Fruit fly (Drosophila melanogaster) whole organism, wandering third instar larva: Measurements from ENCODE around the gene CG12661.
A peak's percentile ranks its signal among the peaks of the same experiment; 100 is the strongest.

Experiments used
- Abd-B ChIP-seq: fragments of >200 bp; optimal IDR thresholded peaks from 2 replicates; lab custom pipeline; 2017; ENCODE audit warnings: missing biosample characterization, missing genetic modification characterization
- CG32264 ChIP-seq: fragments of 200-800 bp; sonication (Bioruptor generic); optimal IDR thresholded peaks from 2 replicates; lab custom pipeline; 2016; ENCODE audit warnings: missing biosample characterization, missing genetic modification characterization
- CG9705 ChIP-seq: fragments of 200-800 bp; sonication (Bioruptor generic); optimal IDR thresholded peaks from 2 replicates; lab custom pipeline; 2018; ENCODE audit warnings: missing biosample characterization, mild to moderate bottlenecking, missing genetic modification characterization
- CrebA ChIP-seq: fragments of 200-800 bp; sonication (Bioruptor generic); optimal IDR thresholded peaks from 2 replicates; lab custom pipeline; 2016; ENCODE audit warnings: missing biosample characterization, mild to moderate bottlenecking, missing genetic modification characterization, borderline replicate concordance
- Dfd ChIP-seq: fragments of >200 bp; optimal IDR thresholded peaks from 2 replicates; lab custom pipeline; 2017; ENCODE audit warnings: missing biosample characterization, missing genetic modification characterization
- Dif ChIP-seq: fragments of 200-275, 200-300 bp; sonication (Bioruptor generic); optimal IDR thresholded peaks from 2 replicates; lab custom pipeline; 2018; ENCODE audit warnings: missing biosample characterization, missing genetic modification characterization; ENCODE audit not compliant: partially characterized antibody
- GATAd ChIP-seq: sonication (Bioruptor generic); optimal IDR thresholded peaks from 2 replicates; lab custom pipeline; 2016; ENCODE audit warnings: missing biosample characterization, missing genetic modification characterization
- HLH106 ChIP-seq: fragments of 200-800 bp; optimal IDR thresholded peaks from 3 replicates; lab custom pipeline; 2019; ENCODE audit warnings: missing biosample characterization, mild to moderate bottlenecking, missing genetic modification characterization, moderate library complexity
- Hnf4 ChIP-seq: fragments of 200-800 bp; sonication (Bioruptor generic); optimal IDR thresholded peaks from 2 replicates; lab custom pipeline; 2016; ENCODE audit warnings: missing biosample characterization, mild to moderate bottlenecking, missing genetic modification characterization
- Hr78 ChIP-seq: fragments of >200 bp; optimal IDR thresholded peaks from 2 replicates; lab custom pipeline; 2017; ENCODE audit warnings: missing biosample characterization, missing genetic modification characterization
- Hr83 ChIP-seq: fragments of 200-300 bp; sonication (Bioruptor generic); optimal IDR thresholded peaks from 2 replicates; lab custom pipeline; 2016; ENCODE audit warnings: missing biosample characterization, mild to moderate bottlenecking, missing genetic modification characterization, moderate library complexity; ENCODE audit not compliant: poor library complexity, severe bottlenecking
- Jra ChIP-seq: sonication (Bioruptor generic); optimal IDR thresholded peaks from 2 replicates; lab custom pipeline; 2016; ENCODE audit warnings: missing biosample characterization, missing genetic modification characterization
- Mio ChIP-seq: sonication (Bioruptor generic); optimal IDR thresholded peaks from 2 replicates; lab custom pipeline; 2016; ENCODE audit warnings: missing biosample characterization, missing genetic modification characterization
- N ChIP-seq: fragments of >200 bp; optimal IDR thresholded peaks from 2 replicates; lab custom pipeline; 2018; ENCODE audit warnings: missing biosample characterization, missing external identifiers, missing genetic modification characterization
- OdsH ChIP-seq: fragments of 200-800 bp; sonication (Bioruptor generic); optimal IDR thresholded peaks from 2 replicates; lab custom pipeline; 2016; ENCODE audit warnings: missing biosample characterization, mild to moderate bottlenecking, missing genetic modification characterization
- Rel ChIP-seq, 2 experiments: fragments of 200-800 bp; sonication (Bioruptor generic) in 1 of 2; optimal IDR thresholded peaks; 2 replicates in 1 of 2; 3 replicates in 1 of 2; lab custom pipeline; 2016 to 2019; ENCODE audit warnings: mild to moderate bottlenecking in 2 of 2, missing biosample characterization in 2 of 2, missing genetic modification characterization in 2 of 2, moderate library complexity in 1 of 2
- Sp1 ChIP-seq: fragments of 200-800 bp; sonication (Bioruptor generic); optimal IDR thresholded peaks from 3 replicates; lab custom pipeline; 2019; ENCODE audit warnings: missing biosample characterization, mild to moderate bottlenecking, missing genetic modification characterization, moderate library complexity
- Vsx2 ChIP-seq: fragments of 200-300, 225-300 bp; sonication (Bioruptor generic); optimal IDR thresholded peaks from 2 replicates; lab custom pipeline; 2018; ENCODE audit warnings: missing biosample characterization, missing genetic modification characterization; ENCODE audit not compliant: partially characterized antibody
- br ChIP-seq: fragments of 200-800 bp; sonication (Bioruptor generic); optimal IDR thresholded peaks from 2 replicates; lab custom pipeline; 2016; ENCODE audit warnings: missing biosample characterization, missing genetic modification characterization
- brk ChIP-seq: fragments of 200-800 bp; sonication (Bioruptor generic); optimal IDR thresholded peaks from 2 replicates; lab custom pipeline; 2016; ENCODE audit warnings: missing biosample characterization, mild to moderate bottlenecking, missing genetic modification characterization
- dl ChIP-seq, 2 experiments: fragments of 175-275, 200-275 bp in 1 of 2; fragments of 200-275 bp in 1 of 2; sonication (Bioruptor generic); optimal IDR thresholded peaks; lab custom pipeline; 2018; ENCODE audit warnings: mild to moderate bottlenecking in 2 of 2, missing biosample characterization in 2 of 2, missing genetic modification characterization in 2 of 2, moderate library complexity in 2 of 2; ENCODE audit not compliant: partially characterized antibody in 2 of 2, insufficient read depth in 1 of 2
- dmrt93B ChIP-seq: fragments of 200-800 bp; sonication (Bioruptor generic); optimal IDR thresholded peaks from 2 replicates; lab custom pipeline; 2018; ENCODE audit warnings: missing biosample characterization, mild to moderate bottlenecking, missing genetic modification characterization
- dsf ChIP-seq: sonication (Bioruptor generic); optimal IDR thresholded peaks from 2 replicates; lab custom pipeline; 2016; ENCODE audit warnings: missing biosample characterization, missing genetic modification characterization, borderline replicate concordance
- ey ChIP-seq: fragments of 200-800 bp; sonication (Bioruptor generic); optimal IDR thresholded peaks from 2 replicates; lab custom pipeline; 2016; ENCODE audit warnings: missing biosample characterization, missing genetic modification characterization
- foxo ChIP-seq, 2 experiments: fragments of 200-800 bp; sonication (Bioruptor generic); optimal IDR thresholded peaks; 2 replicates in 1 of 2; 3 replicates in 1 of 2; lab custom pipeline; 2016 to 2017; ENCODE audit warnings: missing biosample characterization in 2 of 2, missing genetic modification characterization in 2 of 2
- fru ChIP-seq: fragments of 200-800 bp; sonication (Bioruptor generic); optimal IDR thresholded peaks from 3 replicates; lab custom pipeline; 2016; ENCODE audit warnings: missing biosample characterization, mild to moderate bottlenecking, missing genetic modification characterization
- h ChIP-seq: fragments of 200-800 bp; sonication (Bioruptor generic); optimal IDR thresholded peaks from 3 replicates; lab custom pipeline; 2016; ENCODE audit warnings: missing biosample characterization, mild to moderate bottlenecking, missing genetic modification characterization
- jim ChIP-seq: fragments of 175-275, 200-325 bp; sonication (Bioruptor generic); optimal IDR thresholded peaks from 2 replicates; lab custom pipeline; 2016; ENCODE audit warnings: missing biosample characterization, mild to moderate bottlenecking, missing genetic modification characterization
- lola ChIP-seq: fragments of >200 bp; optimal IDR thresholded peaks from 2 replicates; lab custom pipeline; 2017; ENCODE audit warnings: missing biosample characterization, missing genetic modification characterization
- pan ChIP-seq: fragments of >200 bp; optimal IDR thresholded peaks from 2 replicates; lab custom pipeline; 2017
- psq ChIP-seq: fragments of 200-800 bp; sonication (Bioruptor generic); optimal IDR thresholded peaks from 3 replicates; lab custom pipeline; 2017; ENCODE audit warnings: missing biosample characterization, mild to moderate bottlenecking, missing genetic modification characterization, moderate library complexity
- rgr ChIP-seq: fragments of 200-800 bp; sonication (Bioruptor generic); optimal IDR thresholded peaks from 3 replicates; lab custom pipeline; 2016; ENCODE audit warnings: missing biosample characterization, mild to moderate bottlenecking, missing genetic modification characterization
- sage ChIP-seq: fragments of 200-800 bp; sonication (Bioruptor generic); optimal IDR thresholded peaks from 2 replicates; lab custom pipeline; 2016; ENCODE audit warnings: missing biosample characterization, mild to moderate bottlenecking, missing genetic modification characterization
- sv ChIP-seq: fragments of 200-800 bp; sonication (Bioruptor generic); optimal IDR thresholded peaks from 3 replicates; lab custom pipeline; 2016; ENCODE audit warnings: missing biosample characterization, missing genetic modification characterization
- tai ChIP-seq: sonication (Bioruptor generic); optimal IDR thresholded peaks from 2 replicates; lab custom pipeline; 2016; ENCODE audit warnings: missing biosample characterization, missing genetic modification characterization
- usp ChIP-seq: fragments of >200 bp; optimal IDR thresholded peaks from 2 replicates; lab custom pipeline; 2017; ENCODE audit warnings: missing biosample characterization, missing genetic modification characterization
- woc ChIP-seq: sonication (Bioruptor generic); optimal IDR thresholded peaks from 2 replicates; lab custom pipeline; 2016; ENCODE audit warnings: missing biosample characterization, mild to moderate bottlenecking, missing genetic modification characterization

Gene CG12661

DNA sequence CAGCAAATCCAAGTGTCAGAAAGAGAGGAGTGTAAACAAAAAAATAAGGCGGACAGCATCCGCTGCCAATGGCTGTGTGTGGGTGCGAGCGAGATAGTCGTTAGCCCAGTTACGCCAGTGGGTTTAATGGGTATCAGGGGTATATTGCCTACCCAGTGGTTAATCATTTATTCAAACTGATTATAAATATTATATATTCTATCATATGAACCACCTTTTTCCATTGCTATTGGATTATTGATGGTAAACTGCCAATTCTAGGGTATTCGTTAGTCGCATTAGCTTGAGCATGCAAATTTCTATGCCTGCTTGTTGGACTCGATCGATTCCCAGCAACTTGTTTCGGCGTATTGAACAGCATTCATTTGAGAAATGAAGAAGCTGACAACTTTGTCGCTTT lies 27.4 kb downstream of the CG12661 start (continued):
- TF ChIP-seq Vsx2 (GFP tag; lab: Kevin White, UChicago) = no peak

DNA sequence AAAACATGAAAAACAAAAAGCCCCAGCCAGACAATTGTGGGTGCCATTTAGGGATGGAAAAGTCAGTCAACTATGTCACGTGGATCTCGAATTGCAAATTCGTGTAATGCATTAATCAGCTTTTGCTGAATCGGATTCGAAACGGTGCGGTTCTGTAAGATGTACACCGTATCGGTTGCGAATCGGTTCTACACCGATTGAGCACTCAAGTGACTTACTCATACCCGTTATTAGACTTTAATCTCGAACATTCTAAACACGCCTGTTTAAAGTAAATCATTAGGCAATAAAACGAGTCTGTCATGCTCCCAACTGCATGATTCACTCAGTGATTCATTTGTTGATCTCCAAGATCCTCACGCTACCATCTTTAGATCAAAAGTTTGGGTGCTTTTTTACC lies 28.1 kb downstream of the CG12661 start:
- TF ChIP-seq usp (GFP tag; lab: Kevin White, UChicago) (no peak), Sp1 (peak; percentile 31), Abd-B (GFP tag; lab: Kevin White, UChicago) (no peak), Vsx2 (GFP tag; lab: Kevin White, UChicago) (no peak), rgr (peak; percentile 35), jim (GFP tag; lab: Kevin White, UChicago) (no peak), fru (GFP tag; lab: Kevin White, UChicago) (peak; percentile 60), brk (no peak), Dfd (GFP tag; lab: Kevin White, UChicago) (no peak), Hr83 (no peak), sage (GFP tag; lab: Kevin White, UChicago) (no peak), Rel (GFP tag; optimal IDR thresholded peaks at IDR 0.05; lab: Kevin White, UChicago) (no peak), Rel (tag; optimal IDR thresholded peaks at IDR 0.05; lab: Kevin White, UChicago) (peak; percentile 33), ey (peak; percentile 56), woc (peak; percentile 55), CG32264 (GFP tag; lab: Kevin White, UChicago) (no peak), CG9705 (GFP tag; lab: Kevin White, UChicago) (peak; percentile 17), HLH106 (tag; lab: Kevin White, UChicago) (peak; percentile 53), lola (GFP tag; lab: Kevin White, UChicago) (no peak), OdsH (GFP tag; lab: Kevin White, UChicago) (no peak), dl (GFP tag; optimal IDR thresholded peaks at IDR 0.05; lab: Kevin White, UChicago; ENCODE audit: insufficient read depth in 1 of 2, partially characterized antibody in 2 of 2) (no peak), Jra (GFP tag; lab: Kevin White, UChicago) (peak; percentile 68), Hnf4 (peak; percentile 30), foxo (GFP tag; optimal IDR thresholded peaks at IDR 0.05; lab: Kevin White, UChicago) (peak in 1 of 2 experiments; percentile 3), h (GFP tag; lab: Kevin White, UChicago) (peak; percentile 8)
- TF ChIP-seq, all 38 proteins: peak for 12

DNA sequence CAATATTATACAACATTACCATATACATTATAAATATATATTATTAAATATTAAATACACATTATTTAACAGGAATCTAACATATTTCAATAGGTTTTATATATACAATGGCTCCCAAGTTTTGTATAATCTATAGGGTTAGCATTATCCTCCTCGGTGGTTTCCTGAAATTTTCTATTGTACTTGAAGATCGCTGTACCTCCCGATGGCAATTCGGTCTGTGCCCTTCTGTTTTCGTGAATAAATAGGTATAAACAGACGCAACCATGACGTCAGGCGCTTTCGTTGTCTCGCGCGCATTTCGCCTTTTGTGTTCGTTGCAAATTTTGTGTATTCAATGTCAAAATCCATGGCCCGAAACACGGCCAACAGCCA lies 28.5 kb downstream of the CG12661 start:
- TF ChIP-seq dmrt93B (GFP tag; lab: Kevin White, UChicago) = peak; percentile 30
- peak; percentile 32 for TF ChIP-seq psq (GFP tag; lab: Kevin White, UChicago)
- TF ChIP-seq HLH106 (tag; lab: Kevin White, UChicago) = peak; percentile 70
- TF ChIP-seq GATAd = no peak
- no peak for TF ChIP-seq Mio (GFP tag; lab: Kevin White, UChicago)
- TF ChIP-seq br (GFP tag; lab: Kevin White, UChicago) = no peak
- TF ChIP-seq OdsH (GFP tag; lab: Kevin White, UChicago) = no peak
- no peak for TF ChIP-seq Hnf4
- peak; percentile 56 for TF ChIP-seq Sp1

DNA sequence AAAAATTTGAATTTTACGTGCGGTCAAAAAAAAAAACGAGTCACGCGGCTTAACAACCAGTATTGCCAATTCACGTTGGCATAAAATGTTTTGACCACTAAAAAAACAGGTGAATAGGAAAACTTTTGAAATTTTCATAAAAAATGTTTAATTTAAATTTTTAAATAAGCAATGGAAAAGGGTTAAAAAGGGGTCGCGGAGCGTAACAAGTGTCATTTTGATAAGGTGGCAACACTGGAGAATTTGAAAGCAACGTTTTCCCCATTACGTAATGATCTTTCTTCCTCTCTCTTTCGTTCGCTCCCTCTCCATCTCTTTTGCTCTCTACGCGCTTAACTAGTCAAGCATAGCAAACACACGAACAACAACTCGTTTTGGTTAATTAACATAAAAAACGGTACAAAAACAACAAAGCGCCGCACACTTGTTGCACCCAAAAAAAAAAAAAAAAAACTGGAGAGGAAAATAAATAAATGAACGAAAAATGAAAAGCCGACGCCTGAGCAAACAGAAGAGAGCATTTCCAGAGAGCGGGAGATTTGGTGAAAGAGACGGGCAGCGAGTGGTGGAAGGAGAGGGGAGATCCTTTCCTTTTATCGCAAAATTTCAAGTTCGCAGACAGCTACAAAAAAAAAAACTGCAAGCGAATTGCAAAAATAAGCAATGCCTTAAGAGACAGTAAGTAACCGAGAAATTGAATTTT lies 29.0 kb downstream of the CG12661 start:
- peak; percentile 75 for TF ChIP-seq HLH106 (tag; lab: Kevin White, UChicago)
- TF ChIP-seq Hr83 = no peak
- peak; percentile 61 for TF ChIP-seq CG32264 (GFP tag; lab: Kevin White, UChicago)
- peak; percentile 13 for TF ChIP-seq tai (GFP tag; lab: Kevin White, UChicago)
- peak; percentile 80 for TF ChIP-seq sv (GFP tag; lab: Kevin White, UChicago)
- no peak for TF ChIP-seq Rel (GFP tag; optimal IDR thresholded peaks at IDR 0.05; lab: Kevin White, UChicago)
- peak; percentile 36 for TF ChIP-seq Rel (tag; optimal IDR thresholded peaks at IDR 0.05; lab: Kevin White, UChicago)
- TF ChIP-seq Dfd (GFP tag; lab: Kevin White, UChicago) = no peak
- no peak for TF ChIP-seq Hr78 (GFP tag; lab: Kevin White, UChicago)
- TF ChIP-seq ey = peak; percentile 79
- TF ChIP-seq Vsx2 (GFP tag; lab: Kevin White, UChicago) = peak; percentile 51
- peak; percentile 17 to 83 for TF ChIP-seq foxo (GFP tag; optimal IDR thresholded peaks at IDR 0.05; lab: Kevin White, UChicago)
- peak; percentile 79 for TF ChIP-seq OdsH (GFP tag; lab: Kevin White, UChicago)
- peak; percentile 49 for TF ChIP-seq Jra (GFP tag; lab: Kevin White, UChicago)
- TF ChIP-seq Abd-B (GFP tag; lab: Kevin White, UChicago) = no peak
- peak; percentile 67 for TF ChIP-seq sage (GFP tag; lab: Kevin White, UChicago)
- TF ChIP-seq usp (GFP tag; lab: Kevin White, UChicago) = no peak
- peak; percentile 52 for TF ChIP-seq dmrt93B (GFP tag; lab: Kevin White, UChicago)
- TF ChIP-seq jim (GFP tag; lab: Kevin White, UChicago) = peak; percentile 85
- peak; percentile 84 for TF ChIP-seq rgr
- TF ChIP-seq CG9705 (GFP tag; lab: Kevin White, UChicago) = peak; percentile 11
- peak; percentile 72 for TF ChIP-seq Hnf4
- TF ChIP-seq br (GFP tag; lab: Kevin White, UChicago) = peak; percentile 83
- peak; percentile 31 for TF ChIP-seq CrebA (GFP tag; lab: Kevin White, UChicago)
- peak; percentile 32 for TF ChIP-seq woc
- no peak for TF ChIP-seq lola (GFP tag; lab: Kevin White, UChicago)
- TF ChIP-seq Dif (GFP tag; lab: Kevin White, UChicago) = peak; percentile 30
- TF ChIP-seq Sp1 = peak; percentile 74
- peak; percentile 67 for TF ChIP-seq psq (GFP tag; lab: Kevin White, UChicago)
- TF ChIP-seq dsf = no peak
- no peak for TF ChIP-seq N (GFP tag; lab: Kevin White, UChicago)
- no peak for TF ChIP-seq GATAd
- TF ChIP-seq h (GFP tag; lab: Kevin White, UChicago) = peak; percentile 84
- TF ChIP-seq Mio (GFP tag; lab: Kevin White, UChicago) = no peak
- TF ChIP-seq brk = peak; percentile 44
- TF ChIP-seq pan (lab: Kevin White, UChicago) = no peak
